Fruit fly (Drosophila melanogaster): ENCODE results near the gene cdm.

cdm gene

DNA sequence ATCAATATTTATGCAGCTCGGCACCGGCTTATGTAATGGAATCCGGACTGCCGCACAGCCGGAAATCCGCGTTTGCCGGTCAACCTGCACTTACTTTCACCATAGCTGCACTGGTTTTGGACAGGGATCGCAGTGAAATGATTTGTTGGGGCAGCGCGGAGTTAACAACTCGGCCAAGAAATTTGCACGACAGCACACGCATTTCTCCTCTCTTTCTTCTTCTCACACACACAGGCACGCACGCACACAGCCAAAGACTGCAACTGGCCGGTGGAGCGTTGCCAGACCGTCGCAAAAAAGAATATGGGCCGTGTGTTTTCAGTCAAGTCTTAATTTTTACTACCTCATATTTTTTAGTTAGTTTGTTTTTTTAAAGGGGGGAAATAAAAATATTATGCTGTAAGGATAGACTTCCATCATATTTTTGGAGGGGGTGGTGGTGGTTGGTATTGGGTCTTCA, 17.0 kb downstream of the cdm start (continued):
- no peak for TF ChIP-seq Elba2 (GFP tag; optimal IDR thresholded peaks at IDR 0.05)
- peak in 1 of 2 experiments; percentile 20 for TF ChIP-seq crp (GFP tag; optimal IDR thresholded peaks at IDR 0.05)
- no peak for TF ChIP-seq al (GFP tag; IDR thresholded peaks at IDR 0.05)
- TF ChIP-seq Asciz (GFP tag; optimal IDR thresholded peaks at IDR 0.05): no peak
- peak; percentile 40 for TF ChIP-seq CG10543 (GFP tag; optimal IDR thresholded peaks at IDR 0.05)
- no peak for TF ChIP-seq Atf3 (GFP tag; optimal IDR thresholded peaks at IDR 0.05)
- TF ChIP-seq nerfin-2 (GFP tag; IDR thresholded peaks at IDR 0.05; ENCODE audit: partially characterized antibody): no peak
- TF ChIP-seq CG4404 (GFP tag; IDR thresholded peaks at IDR 0.05): no peak
- no peak for TF ChIP-seq CG10959 (GFP tag; IDR thresholded peaks at IDR 0.05)
- TF ChIP-seq CG7928 (GFP tag; optimal IDR thresholded peaks at IDR 0.05): peak; percentile 34
- no peak for TF ChIP-seq fd96Cb (tag; optimal IDR thresholded peaks at IDR 0.05)
- TF ChIP-seq pzg (GFP tag; optimal IDR thresholded peaks at IDR 0.05): peak; percentile 38
- peak; percentile 16 for TF ChIP-seq CG12659 (GFP tag; optimal IDR thresholded peaks at IDR 0.05)
- TF ChIP-seq slou (GFP tag; optimal IDR thresholded peaks at IDR 0.05): no peak
- TF ChIP-seq ci (GFP tag; IDR thresholded peaks at IDR 0.05): peak; percentile 29; the same call in 1 of the 3 replicates
- TF ChIP-seq Pdp1 (GFP tag; optimal IDR thresholded peaks at IDR 0.05): peak in 1 of 2 experiments; percentile 94
- no peak for TF ChIP-seq Ada2b (GFP tag; IDR thresholded peaks at IDR 0.05)
- TF ChIP-seq Aef1 (GFP tag; IDR thresholded peaks at IDR 0.05): no peak
- no peak for TF ChIP-seq CG17829 (tag; optimal IDR thresholded peaks at IDR 0.05)
- no peak for TF ChIP-seq pnt (GFP tag; optimal IDR thresholded peaks at IDR 0.05)
- no peak for TF ChIP-seq Adf1 (GFP tag; IDR thresholded peaks at IDR 0.05)
- TF ChIP-seq CG1647 (GFP tag; optimal IDR thresholded peaks at IDR 0.05): no peak
- TF ChIP-seq onecut (GFP tag; IDR thresholded peaks at IDR 0.05): no peak; the same call in 1 of the 2 replicates
- TF ChIP-seq CG4360 (GFP tag; IDR thresholded peaks at IDR 0.05): no peak
- no peak for TF ChIP-seq cwo (GFP tag; optimal IDR thresholded peaks at IDR 0.05)
- peak; percentile 18 for TF ChIP-seq CG13287 (GFP tag; IDR thresholded peaks at IDR 0.05; ENCODE audit: partially characterized antibody)
- no peak for TF ChIP-seq Bgb (GFP tag; IDR thresholded peaks at IDR 0.05; ENCODE audit: partially characterized antibody)
- no peak for TF ChIP-seq sima (GFP tag; optimal IDR thresholded peaks at IDR 0.05)
- TF ChIP-seq CG11695 (GFP tag; IDR thresholded peaks at IDR 0.05): no peak
- no peak for TF ChIP-seq CG17186 (GFP tag; optimal IDR thresholded peaks at IDR 0.05)
- peak; percentile 43 for TF ChIP-seq scrt (GFP tag; optimal IDR thresholded peaks at IDR 0.05)
- TF ChIP-seq CG2120 (GFP tag; optimal IDR thresholded peaks at IDR 0.05): peak; percentile 6
- TF ChIP-seq fd64A (GFP tag; optimal IDR thresholded peaks at IDR 0.05): no peak
- TF ChIP-seq CG8089 (GFP tag; optimal IDR thresholded peaks at IDR 0.05): no peak
- TF ChIP-seq CG13123 (GFP tag; optimal IDR thresholded peaks at IDR 0.05): no peak
- TF ChIP-seq CG8924 (tag; optimal IDR thresholded peaks at IDR 0.05): peak; percentile 7
- no peak for TF ChIP-seq Hand (GFP tag; optimal IDR thresholded peaks at IDR 0.05)
- no peak for TF ChIP-seq CG6254 (GFP tag; optimal IDR thresholded peaks at IDR 0.05)
- no peak for TF ChIP-seq CG18599 (GFP tag; optimal IDR thresholded peaks at IDR 0.05)
- no peak for TF ChIP-seq CG11085 (GFP tag; IDR thresholded peaks at IDR 0.05)
- peak; percentile 12 for TF ChIP-seq CG2678 (tag; optimal IDR thresholded peaks at IDR 0.05)
- TF ChIP-seq pita (GFP tag; optimal IDR thresholded peaks at IDR 0.05): no peak
- peak; percentile 32; the same call in 2 of the 4 replicates for TF ChIP-seq Gug (GFP tag; IDR thresholded peaks at IDR 0.05)
- no peak for TF ChIP-seq CG42726 (GFP tag; IDR thresholded peaks at IDR 0.05; ENCODE audit: partially characterized antibody)
- TF ChIP-seq CG3281 (GFP tag; optimal IDR thresholded peaks at IDR 0.05): no peak
- no peak for TF ChIP-seq CG14667 (GFP tag; IDR thresholded peaks at IDR 0.05)
- TF ChIP-seq run (tag; optimal IDR thresholded peaks at IDR 0.05): no peak
- no peak for TF ChIP-seq Hmr (GFP tag; optimal IDR thresholded peaks at IDR 0.05)
- peak in 1 of 2 experiments; percentile 12 for TF ChIP-seq Trl (optimal IDR thresholded peaks at IDR 0.05)
- TF ChIP-seq Trl (GFP tag; optimal IDR thresholded peaks at IDR 0.05): no peak
- no peak for TF ChIP-seq CG6272 (GFP tag; IDR thresholded peaks at IDR 0.05)
